Worm (Caenorhabditis elegans) whole organism, early embryonic: ENCODE results near the gene Y116F11B.17.

Experiments
- B0310.2 ChIP-seq: sonication (generic microtip); optimal IDR thresholded peaks from 2 replicates; lab custom pipeline; 2016; ENCODE audit warnings: mild to moderate bottlenecking, missing genetic modification characterization, missing compliant biosample characterization
- aly-1 ChIP-seq: sonication (generic microtip); optimal IDR thresholded peaks from 2 replicates; lab custom pipeline; 2016; ENCODE audit warnings: missing genetic modification characterization, missing compliant biosample characterization
- ama-1 ChIP-seq: fragments of 150-350 bp; optimal IDR thresholded peaks from 2 replicates; lab custom pipeline; 2014
- ceh-13 ChIP-seq: fragments of 200-800 bp; sonication (Bioruptor generic); optimal IDR thresholded peaks from 2 replicates; lab custom pipeline; 2018; ENCODE audit warnings: mild to moderate bottlenecking, missing genetic modification characterization, missing compliant biosample characterization
- ceh-36 ChIP-seq: sonication (generic microtip); optimal IDR thresholded peaks from 2 replicates; lab custom pipeline; 2016; ENCODE audit warnings: missing genetic modification characterization, inconsistent platforms, missing compliant biosample characterization
- ets-7 ChIP-seq: sonication (generic microtip); optimal IDR thresholded peaks from 2 replicates; lab custom pipeline; 2016; ENCODE audit warnings: missing genotype, missing genetic modification characterization, missing compliant biosample characterization
- flt-1 ChIP-seq: fragments of 200-800 bp; sonication (Bioruptor generic); IDR thresholded peaks from 2 replicates; pipeline ENCODE4 v1.3.6; 2022; ENCODE audit warnings: missing genetic modification characterization, missing compliant biosample characterization
- hmg-4 ChIP-seq: fragments of 200-800 bp; sonication (Bioruptor generic); optimal IDR thresholded peaks from 2 replicates; lab custom pipeline; 2018; ENCODE audit warnings: mild to moderate bottlenecking, missing genetic modification characterization, missing compliant biosample characterization
- hnd-1 ChIP-seq: sonication (generic microtip); optimal IDR thresholded peaks from 2 replicates; lab custom pipeline; 2016; ENCODE audit warnings: missing genetic modification characterization, missing compliant biosample characterization
- scrt-1 ChIP-seq: fragments of 200-800 bp; sonication (Bioruptor generic); IDR thresholded peaks from 2 replicates; pipeline ENCODE4 v1.3.6; 2022; ENCODE audit warnings: missing genetic modification characterization, missing compliant biosample characterization
- sea-1 ChIP-seq: fragments of 200-800 bp; sonication (Bioruptor generic); conservative IDR thresholded peaks from 2 replicates; pipeline ENCODE4 v1.3.6; 2022; ENCODE audit warnings: missing genetic modification characterization, missing compliant biosample characterization
- tbx-11 ChIP-seq: fragments of 200-800 bp; sonication (Bioruptor generic); IDR thresholded peaks from 2 replicates; pipeline ENCODE4 v1.3.6; 2022; ENCODE audit warnings: missing genetic modification characterization, missing compliant biosample characterization
- tbx-37 ChIP-seq: fragments of 200-800 bp; sonication (Bioruptor generic); conservative IDR thresholded peaks from 2 replicates; pipeline ENCODE4 v1.3.6; 2022; ENCODE audit warnings: missing genetic modification reagents, missing genetic modification characterization, missing compliant biosample characterization
- tra-4 ChIP-seq: sonication (generic microtip); optimal IDR thresholded peaks from 2 replicates; lab custom pipeline; 2017; ENCODE audit warnings: missing genetic modification characterization, missing compliant biosample characterization

ce11 chrV:19788360-19788759, 33.6 kb downstream of the Y116F11B.17 start, which contains the start of gene clec-258:
- no peak for TF ChIP-seq ama-1 (lab: Kevin White, UChicago)
- TF ChIP-seq ceh-36, result no peak
- no peak for TF ChIP-seq scrt-1
- TF ChIP-seq tbx-37 (GFP tag; lab: Robert Waterston, UW), result no peak
- no peak for TF ChIP-seq tra-4 (tag; lab: Kevin White, UChicago)
- no peak for TF ChIP-seq aly-1
- no peak for TF ChIP-seq B0310.2
- TF ChIP-seq flt-1, result no peak
- TF ChIP-seq hnd-1 (tag; lab: Kevin White, UChicago), result no peak
- no peak for TF ChIP-seq ceh-13 (GFP tag; lab: Kevin White, UChicago)
- TF ChIP-seq tbx-11 (GFP tag; lab: Robert Waterston, UW), result no peak
- TF ChIP-seq ets-7 (tag; lab: Kevin White, UChicago), result no peak
- TF ChIP-seq hmg-4 (GFP tag; lab: Kevin White, UChicago), result no peak
- no peak for TF ChIP-seq sea-1 (GFP tag; lab: Robert Waterston, UW)
